Worm (Caenorhabditis elegans): ENCODE measurements around the gene col-127.
A peak's percentile ranks its signal among the peaks of the same experiment; 100 is the strongest.
"Not testable (repeated sequence)": the region's sequence is repeated elsewhere in the genome, so short reads cannot be mapped to it uniquely, and the experiment has no call there.

The col-127 gene

DNA sequence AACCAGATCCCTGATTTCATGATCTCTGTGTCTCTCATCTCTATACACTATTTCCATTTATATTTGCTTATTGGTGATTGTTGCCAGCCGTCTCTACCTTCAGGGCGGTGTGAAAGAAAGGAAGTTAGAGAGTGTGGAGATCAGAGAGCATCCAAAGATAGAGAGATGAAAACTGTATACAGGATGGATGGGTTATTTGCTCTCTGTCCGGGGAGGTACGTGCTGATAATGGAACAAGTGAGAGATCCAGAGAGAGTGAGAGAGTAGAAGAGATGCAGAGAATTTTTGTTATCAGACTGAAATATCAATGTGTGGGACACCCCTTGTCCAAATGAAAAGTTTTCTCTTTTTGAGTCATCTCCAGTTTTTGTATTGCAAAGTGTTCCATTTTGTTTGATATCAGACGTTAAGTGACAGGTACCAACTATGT lies 18.1 kb upstream of the col-127 start:
- TF ChIP-seq pqm-1 (tag; optimal IDR thresholded peaks at IDR 0.05) (no peak), dve-1 (tag; optimal IDR thresholded peaks at IDR 0.05) (peak; percentile 63), elt-2 (tag; optimal IDR thresholded peaks at IDR 0.05) (peak; percentile 77)

DNA sequence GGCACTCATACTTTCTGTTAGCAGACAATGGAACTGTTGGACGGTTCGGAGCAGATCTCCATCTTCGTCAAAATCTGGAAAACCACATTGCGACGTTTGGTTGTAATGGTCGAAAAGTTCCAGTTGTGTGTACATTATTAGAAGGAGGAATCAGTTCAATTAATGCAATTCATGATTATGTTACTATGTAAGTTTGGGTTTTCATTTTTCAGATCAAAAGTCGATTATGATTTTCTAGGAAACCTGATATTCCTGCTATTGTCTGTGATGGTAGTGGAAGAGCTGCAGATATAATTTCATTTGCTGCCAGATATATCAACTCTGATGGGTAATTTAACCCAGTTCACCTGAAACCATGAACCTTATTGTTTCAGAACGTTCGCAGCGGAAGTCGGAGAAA lies 10.0 kb upstream of the col-127 start:
- no peak for TF ChIP-seq pax-1 (tag; optimal IDR thresholded peaks at IDR 0.05)
- TF ChIP-seq K09A11.1 (tag; optimal IDR thresholded peaks at IDR 0.05; ENCODE audit: insufficient read depth), result no peak
- TF ChIP-seq sdc-2 (tag; optimal IDR thresholded peaks at IDR 0.05), result no peak
- TF ChIP-seq pag-3 (tag; optimal IDR thresholded peaks at IDR 0.05; ENCODE audit: borderline replicate concordance), result no peak
- no peak for TF ChIP-seq fkh-10 (GFP tag; optimal IDR thresholded peaks at IDR 0.05)
- no peak for TF ChIP-seq hlh-8 (tag; optimal IDR thresholded peaks at IDR 0.05)
- TF ChIP-seq che-1 (tag; optimal IDR thresholded peaks at IDR 0.05), result no peak
- TF ChIP-seq hlh-15 (tag; optimal IDR thresholded peaks at IDR 0.05), result no peak
- TF ChIP-seq odd-2 (tag; optimal IDR thresholded peaks at IDR 0.05), result no peak
- no peak for TF ChIP-seq fkh-6 (tag; optimal IDR thresholded peaks at IDR 0.05)

DNA sequence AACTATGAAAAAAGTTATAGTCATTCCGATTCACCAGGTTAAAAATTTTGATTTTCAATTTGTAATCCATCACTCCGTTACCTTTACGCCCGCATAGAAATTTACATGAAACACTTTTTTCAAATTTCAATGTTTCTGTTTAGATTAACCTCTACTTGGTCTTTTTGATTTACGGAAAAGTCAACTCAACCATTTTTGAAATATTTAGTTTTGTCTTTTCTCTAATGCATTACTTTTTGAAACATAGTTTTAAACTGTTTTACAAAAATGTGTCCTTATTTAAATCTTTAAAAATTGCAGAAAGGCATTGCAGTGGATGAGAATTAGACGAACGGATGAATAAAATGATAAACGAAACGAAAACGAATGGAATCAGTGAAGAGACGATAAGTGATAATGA lies 7.2 kb upstream of the col-127 start, which contains the start of gene gtl-2:
gtl-2 (plus strand) TSS at position 301 of the 400 bp plus-strand sequence.
- TF ChIP-seq ceh-24 (tag; optimal IDR thresholded peaks at IDR 0.05) (no peak), lin-11 (tag; optimal IDR thresholded peaks at IDR 0.05) (no peak)

DNA sequence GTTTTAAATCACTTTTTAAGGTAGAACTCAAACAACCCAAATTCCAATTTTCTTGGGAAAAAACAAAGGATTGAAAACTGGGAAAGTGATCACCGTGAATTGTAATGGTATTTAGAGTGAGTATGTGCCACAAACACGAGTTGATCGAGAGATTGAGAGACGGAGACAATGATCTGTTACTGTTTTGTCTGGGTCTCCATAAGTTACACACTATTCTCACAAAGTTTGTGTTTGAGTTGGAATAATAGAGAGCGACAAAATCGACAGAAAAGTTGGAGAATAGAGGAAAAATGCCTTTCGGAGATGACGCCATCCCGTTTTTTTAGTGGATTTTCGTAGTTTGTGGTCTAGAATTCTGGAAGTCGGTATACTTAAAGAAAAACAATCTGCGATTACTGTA lies 5.3 kb upstream of the col-127 start, which contains the start of gene nhr-7:
nhr-7 (minus strand) TSS at position 101 of the 400 bp plus-strand sequence.
- TF ChIP-seq sox-2 (GFP tag; IDR thresholded peaks at IDR 0.05) (no peak), che-1 (tag; optimal IDR thresholded peaks at IDR 0.05) (no peak), ceh-2 (tag; optimal IDR thresholded peaks at IDR 0.05) (no peak), elt-2 (tag; optimal IDR thresholded peaks at IDR 0.05) (no peak), ceh-19 (GFP tag; optimal IDR thresholded peaks at IDR 0.05) (no peak), unc-42 (tag; optimal IDR thresholded peaks at IDR 0.05) (no peak), ceh-9 (tag; optimal IDR thresholded peaks at IDR 0.05) (no peak), mec-3 (tag; optimal IDR thresholded peaks at IDR 0.05; ENCODE audit: borderline replicate concordance) (no peak), fax-1 (tag; optimal IDR thresholded peaks at IDR 0.05) (no peak), ceh-14 (tag; optimal IDR thresholded peaks at IDR 0.05) (no peak), syd-9 (tag; optimal IDR thresholded peaks at IDR 0.05) (no peak), unc-86 (tag; optimal IDR thresholded peaks at IDR 0.05) (no peak), ceh-22 (tag; optimal IDR thresholded peaks at IDR 0.05) (no peak)

DNA sequence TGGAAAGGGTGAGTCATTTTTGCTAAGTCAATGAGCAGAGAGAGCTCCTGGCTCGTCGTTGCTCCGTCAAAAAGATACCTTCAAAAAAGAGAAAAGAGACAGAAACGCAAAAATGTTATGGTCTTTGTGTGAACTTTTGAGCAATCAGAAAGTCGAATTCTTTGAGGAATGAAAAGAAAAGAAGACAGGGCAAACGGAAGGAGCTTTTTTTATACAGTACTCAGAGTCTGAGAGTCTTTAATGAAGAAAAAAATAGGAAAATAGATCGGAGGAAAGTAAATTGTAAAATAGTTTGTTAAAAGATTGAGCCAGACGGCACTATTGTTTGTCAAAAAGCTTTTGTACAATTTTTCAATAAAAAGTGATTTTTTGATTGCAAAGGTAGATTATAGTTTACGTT lies 3.5 kb upstream of the col-127 start:
- no peak for TF ChIP-seq tbx-7 (tag; optimal IDR thresholded peaks at IDR 0.05)
- no peak for TF ChIP-seq eyg-1 (tag; optimal IDR thresholded peaks at IDR 0.05)
- no peak for TF ChIP-seq zip-5 (tag; optimal IDR thresholded peaks at IDR 0.05)
- TF ChIP-seq lim-6 (tag; optimal IDR thresholded peaks at IDR 0.05), result no peak
- no peak for TF ChIP-seq dve-1 (tag; optimal IDR thresholded peaks at IDR 0.05)
- TF ChIP-seq tbx-2 (tag; optimal IDR thresholded peaks at IDR 0.05), result no peak
- TF ChIP-seq ceh-30 (tag; optimal IDR thresholded peaks at IDR 0.05), result no peak
- TF ChIP-seq fax-1 (tag; optimal IDR thresholded peaks at IDR 0.05), result no peak
- TF ChIP-seq ceh-45 (GFP tag; IDR thresholded peaks at IDR 0.05), result no peak

DNA sequence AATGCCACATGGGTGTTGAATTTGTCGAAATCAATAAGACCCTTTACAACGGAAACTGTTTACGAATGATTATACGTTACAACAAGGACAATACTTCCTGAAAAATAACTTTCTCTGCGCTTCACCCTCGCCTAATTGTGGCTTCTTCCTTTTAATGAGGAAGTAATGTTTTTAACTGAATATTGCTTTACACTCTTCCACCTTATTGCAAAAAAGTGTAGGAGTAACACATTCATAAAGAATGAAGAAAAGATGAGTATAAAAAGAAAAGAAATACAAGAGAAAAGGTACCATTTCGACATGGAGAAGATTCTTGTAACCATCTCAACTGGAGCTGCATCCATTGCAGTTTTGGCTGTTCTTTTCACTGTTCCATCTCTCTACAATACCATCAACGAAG lies 2.9 kb downstream of the col-127 start, which contains the start of gene col-126:
col-126 (plus strand) TSS at position 301 of the 400 bp plus-strand sequence.
- TF ChIP-seq syd-9 (tag; optimal IDR thresholded peaks at IDR 0.05); fax-1 (tag; optimal IDR thresholded peaks at IDR 0.05); fkh-10 (GFP tag; optimal IDR thresholded peaks at IDR 0.05): not testable (repeated sequence)
